In the genomic region with DNA sequence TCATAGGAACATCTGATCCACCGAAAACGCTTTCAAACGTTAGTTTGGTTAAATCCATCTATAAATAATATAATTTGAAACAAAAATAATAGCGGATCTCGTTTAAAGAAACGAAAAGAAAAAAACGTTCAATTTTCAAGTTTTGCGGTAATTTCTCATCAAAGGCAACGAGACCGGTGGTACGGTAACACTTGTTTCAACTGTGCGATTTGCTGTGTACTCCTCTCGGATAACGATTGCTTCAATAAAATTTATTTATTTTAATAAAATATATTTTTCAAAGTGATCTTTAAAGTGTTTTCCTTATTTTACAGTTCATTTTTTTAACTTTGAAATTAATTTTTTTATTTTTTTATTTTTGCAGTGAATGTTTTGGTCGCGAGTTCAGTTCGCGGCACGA, we compare ENCODE assay signal across 5 worm cellular contexts.
TF ChIP-seq lines count a peak whose summit lies in the region.

A gene (minus strand): TSS at position 60 of the 400 bp plus-strand sequence.
A gene (plus strand): TSS at position 356 of the 400 bp plus-strand sequence.

TF ChIP-seq in whole organism, L1 larva, 84 proteins besides CTCF, POLR2A, EP300 and RAD21 (continued from another document and continues in another):
- peak in 2 of 6 experiments; percentile 59 to 81 for TF ChIP-seq elt-3 (tag; optimal IDR thresholded peaks at IDR 0.05; lab: Kevin White, UChicago)
- TF ChIP-seq nhr-19 (GFP tag; conservative IDR thresholded peaks at IDR 0.05; lab: Robert Waterston, UW), result no peak
- peak; percentile 92 for TF ChIP-seq skn-1 (tag; optimal IDR thresholded peaks at IDR 0.05; lab: Kevin White, UChicago)
- TF ChIP-seq hlh-17 (GFP tag; optimal IDR thresholded peaks at IDR 0.05; lab: Kevin White, UChicago; ENCODE audit: borderline replicate concordance), result no peak
- TF ChIP-seq ceh-90 (tag; optimal IDR thresholded peaks at IDR 0.05; lab: Kevin White, UChicago), result peak; percentile 16
- no peak for TF ChIP-seq nhr-76 (tag; optimal IDR thresholded peaks at IDR 0.05; lab: Kevin White, UChicago)
- peak; percentile 59 to 85 (median 68) for TF ChIP-seq ceh-82 (tag; optimal IDR thresholded peaks at IDR 0.05; lab: Kevin White, UChicago)
- peak; percentile 81 for TF ChIP-seq C16A3.4 (tag; optimal IDR thresholded peaks at IDR 0.05; lab: Kevin White, UChicago)
- no peak for TF ChIP-seq pag-3 (tag; optimal IDR thresholded peaks at IDR 0.05; lab: Kevin White, UChicago; ENCODE audit: borderline replicate concordance, insufficient read depth)
- peak; percentile 82 for TF ChIP-seq lin-13 (GFP tag; optimal IDR thresholded peaks at IDR 0.05; lab: Kevin White, UChicago)
- peak; percentile 96 for TF ChIP-seq unc-130 (tag; optimal IDR thresholded peaks at IDR 0.05; lab: Kevin White, UChicago)
- no peak for TF ChIP-seq unc-30 (tag; optimal IDR thresholded peaks at IDR 0.05; lab: Kevin White, UChicago)
- no peak for TF ChIP-seq tlp-1 (tag; optimal IDR thresholded peaks at IDR 0.05; lab: Kevin White, UChicago)
- TF ChIP-seq egl-27 (tag; optimal IDR thresholded peaks at IDR 0.05; lab: Kevin White, UChicago), result no peak
- peak; percentile 31 for TF ChIP-seq elt-2 (tag; optimal IDR thresholded peaks at IDR 0.05; lab: Kevin White, UChicago)
- TF ChIP-seq ceh-88 (GFP tag; IDR thresholded peaks at IDR 0.05; lab: Robert Waterston, UW), result no peak
- TF ChIP-seq nhr-85 (tag; lab: Kevin White, UChicago), result peak; percentile 89
- TF ChIP-seq aha-1 (tag; optimal IDR thresholded peaks at IDR 0.05; lab: Kevin White, UChicago), result no peak
- TF ChIP-seq hlh-4 (tag; optimal IDR thresholded peaks at IDR 0.05; lab: Kevin White, UChicago), result no peak
- TF ChIP-seq unc-62 (GFP tag; optimal IDR thresholded peaks at IDR 0.05; lab: Kevin White, UChicago), result no peak
- TF ChIP-seq aly-2 (tag; optimal IDR thresholded peaks at IDR 0.05; lab: Kevin White, UChicago), result peak; percentile 27
- TF ChIP-seq pqm-1 (tag; optimal IDR thresholded peaks at IDR 0.05; lab: Kevin White, UChicago), result no peak
- peak; percentile 81 for TF ChIP-seq ceh-8 (GFP tag; optimal IDR thresholded peaks at IDR 0.05; lab: Kevin White, UChicago)
- peak; percentile 66 for TF ChIP-seq irx-1 (tag; optimal IDR thresholded peaks at IDR 0.05; lab: Kevin White, UChicago)
- peak; percentile 60 for TF ChIP-seq unc-86 (tag; optimal IDR thresholded peaks at IDR 0.05; lab: Kevin White, UChicago)

TF ChIP-seq in whole organism, L2 larva, 48 proteins besides CTCF, POLR2A, EP300 and RAD21 (continued from another document and continues in another):
- TF ChIP-seq R02D3.7 (tag; optimal IDR thresholded peaks at IDR 0.05; lab: Kevin White, UChicago), result peak; percentile 5
- TF ChIP-seq alr-1 (tag; optimal IDR thresholded peaks at IDR 0.05; lab: Kevin White, UChicago), result no peak
- peak; percentile 59 for TF ChIP-seq mab-5 (tag; optimal IDR thresholded peaks at IDR 0.05; lab: Kevin White, UChicago)
- peak; percentile 91 for TF ChIP-seq C34F6.9 (tag; optimal IDR thresholded peaks at IDR 0.05; lab: Kevin White, UChicago)
- TF ChIP-seq ztf-4 (tag; optimal IDR thresholded peaks at IDR 0.05; lab: Kevin White, UChicago), result peak; percentile 1
- no peak for TF ChIP-seq ztf-11 (tag; optimal IDR thresholded peaks at IDR 0.05; lab: Kevin White, UChicago)
- no peak for TF ChIP-seq nhr-237 (tag; optimal IDR thresholded peaks at IDR 0.05; lab: Kevin White, UChicago)
- TF ChIP-seq aly-2 (tag; optimal IDR thresholded peaks at IDR 0.05; lab: Kevin White, UChicago), result no peak
- TF ChIP-seq ZK546.5 (tag; optimal IDR thresholded peaks at IDR 0.05; lab: Kevin White, UChicago), result peak; percentile 31
- peak; percentile 98 for TF ChIP-seq unc-55 (GFP tag; optimal IDR thresholded peaks at IDR 0.05; lab: Kevin White, UChicago)
- no peak for TF ChIP-seq nhr-11 (tag; optimal IDR thresholded peaks at IDR 0.05; lab: Kevin White, UChicago)
- peak; percentile 74 for TF ChIP-seq nhr-21 (tag; optimal IDR thresholded peaks at IDR 0.05; lab: Kevin White, UChicago)
- TF ChIP-seq skn-1 (tag; optimal IDR thresholded peaks at IDR 0.05; lab: Kevin White, UChicago), result peak; percentile 2
- TF ChIP-seq nhr-10 (tag; optimal IDR thresholded peaks at IDR 0.05; lab: Kevin White, UChicago), result no peak
- TF ChIP-seq sma-3 (GFP tag; optimal IDR thresholded peaks at IDR 0.05; lab: Kevin White, UChicago), result peak; percentile 81
- TF ChIP-seq unc-39 (tag; optimal IDR thresholded peaks at IDR 0.05; lab: Kevin White, UChicago), result no peak
- TF ChIP-seq nhr-25 (tag; optimal IDR thresholded peaks at IDR 0.05; lab: Kevin White, UChicago), result peak; percentile 86
- no peak for TF ChIP-seq unc-62 (GFP tag; optimal IDR thresholded peaks at IDR 0.05; lab: Kevin White, UChicago)
- TF ChIP-seq elt-1 (tag; optimal IDR thresholded peaks at IDR 0.05; lab: Kevin White, UChicago), result no peak
- no peak for TF ChIP-seq peb-1 (tag; optimal IDR thresholded peaks at IDR 0.05; lab: Kevin White, UChicago)
- TF ChIP-seq lin-13 (GFP tag; optimal IDR thresholded peaks at IDR 0.05; lab: Kevin White, UChicago), result peak; percentile 90
- TF ChIP-seq crh-2 (tag; optimal IDR thresholded peaks at IDR 0.05; lab: Kevin White, UChicago), result peak; percentile 90
- no peak for TF ChIP-seq elt-3 (tag; optimal IDR thresholded peaks at IDR 0.05; lab: Kevin White, UChicago)
- TF ChIP-seq blmp-1 (tag; optimal IDR thresholded peaks at IDR 0.05; lab: Kevin White, UChicago; ENCODE audit: insufficient read depth), result peak; percentile 19
- TF ChIP-seq mbf-1 (tag; optimal IDR thresholded peaks at IDR 0.05; lab: Kevin White, UChicago), result no peak
- TF ChIP-seq sem-4 (tag; optimal IDR thresholded peaks at IDR 0.05; lab: Kevin White, UChicago), result peak; percentile 72
- TF ChIP-seq ama-1 (optimal IDR thresholded peaks at IDR 0.05; lab: Kevin White, UChicago), result peak; percentile 41

TF ChIP-seq in whole organism, L3 larva, 47 proteins besides CTCF, POLR2A, EP300 and RAD21 (continued from another document and continues in another):
- TF ChIP-seq elt-1 (tag; optimal IDR thresholded peaks at IDR 0.05; lab: Kevin White, UChicago) (no peak), mml-1 (tag; optimal IDR thresholded peaks at IDR 0.05; lab: Kevin White, UChicago) (no peak), skn-1 (tag; optimal IDR thresholded peaks at IDR 0.05; lab: Kevin White, UChicago) (peak; percentile 81), nhr-76 (tag; optimal IDR thresholded peaks at IDR 0.05; lab: Kevin White, UChicago) (no peak), fos-1 (tag; optimal IDR thresholded peaks at IDR 0.05; lab: Kevin White, UChicago) (no peak), snpc-4 (tag; optimal IDR thresholded peaks at IDR 0.05; lab: Kevin White, UChicago) (peak; percentile 44), mdl-1 (tag; optimal IDR thresholded peaks at IDR 0.05; lab: Kevin White, UChicago) (no peak), nfya-1 (tag; optimal IDR thresholded peaks at IDR 0.05; lab: Kevin White, UChicago; ENCODE audit: insufficient read depth) (peak; percentile 97), lin-15B (tag; optimal IDR thresholded peaks at IDR 0.05; lab: Kevin White, UChicago) (peak; percentile 94), elt-2 (tag; optimal IDR thresholded peaks at IDR 0.05; lab: Kevin White, UChicago) (no peak), pha-4 (tag; optimal IDR thresholded peaks at IDR 0.05; lab: Kevin White, UChicago) (peak; percentile 97), ceh-16 (tag; optimal IDR thresholded peaks at IDR 0.05; lab: Kevin White, UChicago) (no peak), tbx-2 (tag; optimal IDR thresholded peaks at IDR 0.05; lab: Kevin White, UChicago) (no peak), jun-1 (tag; optimal IDR thresholded peaks at IDR 0.05; lab: Kevin White, UChicago) (no peak), ceh-82 (tag; optimal IDR thresholded peaks at IDR 0.05; lab: Kevin White, UChicago) (peak; percentile 20), fkh-10 (GFP tag; optimal IDR thresholded peaks at IDR 0.05; lab: Kevin White, UChicago) (peak; percentile 70), unc-39 (tag; optimal IDR thresholded peaks at IDR 0.05; lab: Kevin White, UChicago) (no peak), nhr-43 (tag; optimal IDR thresholded peaks at IDR 0.05; lab: Kevin White, UChicago; ENCODE audit: poor library complexity, severe bottlenecking) (peak; percentile 59), lin-39 (tag; optimal IDR thresholded peaks at IDR 0.05; lab: Kevin White, UChicago) (peak; percentile 90), nhr-12 (tag; optimal IDR thresholded peaks at IDR 0.05; lab: Kevin White, UChicago) (no peak), sea-2 (GFP tag; optimal IDR thresholded peaks at IDR 0.05; lab: Kevin White, UChicago) (no peak), egl-27 (tag; optimal IDR thresholded peaks at IDR 0.05; lab: Kevin White, UChicago) (no peak), nhr-77 (tag; optimal IDR thresholded peaks at IDR 0.05; lab: Kevin White, UChicago) (no peak), pqm-1 (tag; optimal IDR thresholded peaks at IDR 0.05; lab: Kevin White, UChicago) (peak; percentile 68), daf-12 (tag; optimal IDR thresholded peaks at IDR 0.05; lab: Kevin White, UChicago) (no peak), ama-1 (optimal IDR thresholded peaks at IDR 0.05; lab: Kevin White, UChicago) (peak; percentile 15), ceh-28 (tag; optimal IDR thresholded peaks at IDR 0.05; lab: Kevin White, UChicago) (no peak), ceh-9 (tag; optimal IDR thresholded peaks at IDR 0.05; lab: Kevin White, UChicago) (no peak)

TF ChIP-seq in whole organism, L4 larva, 104 proteins besides CTCF, POLR2A, EP300 and RAD21 (continued from another document and continues in another):
- TF ChIP-seq lin-13 (GFP tag; optimal IDR thresholded peaks at IDR 0.05; lab: Kevin White, UChicago) (peak; percentile 68), F37D6.2 (tag; optimal IDR thresholded peaks at IDR 0.05; lab: Kevin White, UChicago) (peak; percentile 30), fos-1 (tag; optimal IDR thresholded peaks at IDR 0.05; lab: Kevin White, UChicago) (no peak), skn-1 (tag; optimal IDR thresholded peaks at IDR 0.05; lab: Kevin White, UChicago) (no peak), snpc-4 (tag; optimal IDR thresholded peaks at IDR 0.05; lab: Kevin White, UChicago) (no peak), unc-39 (tag; optimal IDR thresholded peaks at IDR 0.05; lab: Kevin White, UChicago) (no peak), fkh-10 (GFP tag; optimal IDR thresholded peaks at IDR 0.05; lab: Kevin White, UChicago) (peak; percentile 23), unc-62 (GFP tag; optimal IDR thresholded peaks at IDR 0.05 in 1 of 2; lab: Kevin White, UChicago) (no peak), unc-62 (tag; optimal IDR thresholded peaks at IDR 0.05; lab: Kevin White, UChicago) (no peak), daf-16 (GFP tag; optimal IDR thresholded peaks at IDR 0.05; lab: Kevin White, UChicago) (no peak), daf-16 (tag; optimal IDR thresholded peaks at IDR 0.05; lab: Kevin White, UChicago) (peak; percentile 78), cey-2 (tag; optimal IDR thresholded peaks at IDR 0.05; lab: Kevin White, UChicago; ENCODE audit: borderline replicate concordance, insufficient read depth) (no peak), hif-1 (tag; optimal IDR thresholded peaks at IDR 0.05; lab: Kevin White, UChicago) (no peak), nhr-11 (tag; optimal IDR thresholded peaks at IDR 0.05; lab: Kevin White, UChicago) (no peak), nhr-6 (tag; optimal IDR thresholded peaks at IDR 0.05; lab: Kevin White, UChicago) (peak; percentile 84), mxl-3 (GFP tag; optimal IDR thresholded peaks at IDR 0.05; lab: Kevin White, UChicago) (no peak), pqm-1 (tag; optimal IDR thresholded peaks at IDR 0.05; lab: Kevin White, UChicago) (no peak), unc-130 (GFP tag; optimal IDR thresholded peaks at IDR 0.05; lab: Kevin White, UChicago) (peak; percentile 56), duxl-1 (tag; optimal IDR thresholded peaks at IDR 0.05; lab: Kevin White, UChicago; ENCODE audit: poor library complexity) (no peak), jun-1 (tag; optimal IDR thresholded peaks at IDR 0.05; lab: Kevin White, UChicago) (no peak), F49E8.2 (tag; optimal IDR thresholded peaks at IDR 0.05; lab: Kevin White, UChicago; ENCODE audit: borderline replicate concordance) (no peak), hmg-1.1 (GFP tag; IDR thresholded peaks at IDR 0.05; lab: Robert Waterston, UW) (no peak), set-16 (GFP tag; IDR thresholded peaks at IDR 0.05; lab: Robert Waterston, UW) (no peak), F44E2.7 (GFP tag; IDR thresholded peaks at IDR 0.05; lab: Robert Waterston, UW) (no peak), ZK546.5 (tag; optimal IDR thresholded peaks at IDR 0.05; lab: Kevin White, UChicago) (no peak), daf-12 (tag; optimal IDR thresholded peaks at IDR 0.05; lab: Kevin White, UChicago) (no peak), spr-3 (GFP tag; optimal IDR thresholded peaks at IDR 0.05; lab: Kevin White, UChicago) (no peak), tag-97 (GFP tag; IDR thresholded peaks at IDR 0.05; lab: Robert Waterston, UW) (no peak), ztf-11 (tag; optimal IDR thresholded peaks at IDR 0.05; lab: Kevin White, UChicago) (no peak), lin-38 (GFP tag; IDR thresholded peaks at IDR 0.05; lab: Robert Waterston, UW) (no peak)

TF ChIP-seq in whole organism, young adult, 124 proteins besides CTCF, POLR2A, EP300 and RAD21 (continued from another document):
- TF ChIP-seq ZK185.1 (tag; optimal IDR thresholded peaks at IDR 0.05; lab: Kevin White, UChicago; ENCODE audit: poor library complexity, severe bottlenecking) (peak; percentile 39), snpc-4 (GFP tag; optimal IDR thresholded peaks at IDR 0.05; lab: Kevin White, UChicago) (peak; percentile 29), snpc-4 (tag; optimal IDR thresholded peaks at IDR 0.05; lab: Kevin White, UChicago) (peak in 1 of 4 experiments; percentile 9), lsl-1 (GFP tag; optimal IDR thresholded peaks at IDR 0.05; lab: Kevin White, UChicago) (peak; percentile 88)
